Fruit fly (Drosophila melanogaster) whole organism, prepupa: ENCODE results near the gene Cog1.

Experiments
- Blimp-1 ChIP-seq: fragments of 200-800 bp; sonication (Bioruptor generic); optimal IDR thresholded peaks from 3 replicates; lab custom pipeline; 2017; ENCODE audit warnings: missing biosample characterization, missing genetic modification characterization, mild to moderate bottlenecking, moderate library complexity, missing genetic modification reagents
- CG6163 ChIP-seq: fragments of 200-800 bp; sonication (Bioruptor generic); IDR thresholded peaks from 3 replicates; pipeline ENCODE4 v1.3.6; 2022; ENCODE audit warnings: missing biosample characterization, missing genetic modification characterization
- CG6276 ChIP-seq: fragments of 200-800 bp; sonication (Bioruptor generic); optimal IDR thresholded peaks from 2 replicates; lab custom pipeline; 2017; ENCODE audit warnings: missing biosample characterization, mild to moderate bottlenecking, missing genetic modification characterization
- CG6854 ChIP-seq: fragments of 200-800 bp; sonication (Bioruptor generic); optimal IDR thresholded peaks from 2 replicates; lab custom pipeline; 2017; ENCODE audit warnings: missing biosample characterization, mild to moderate bottlenecking, missing genetic modification characterization
- CG8119 ChIP-seq: fragments of 200-800 bp; sonication (Bioruptor generic); IDR thresholded peaks from 3 replicates; pipeline ENCODE4 v1.3.6; 2022; ENCODE audit warnings: missing biosample characterization, missing genetic modification characterization
- Eip78C ChIP-seq: fragments of 200-800 bp; sonication (Bioruptor generic); peaks from one replicate; lab custom pipeline; 2016; ENCODE audit warnings: missing biosample characterization, missing genetic modification characterization
- Hr39 ChIP-seq: fragments of 200-800 bp; sonication (Bioruptor generic); optimal IDR thresholded peaks from 2 replicates; lab custom pipeline; 2016; ENCODE audit warnings: missing biosample characterization, missing genetic modification characterization
- Lpt ChIP-seq: fragments of 200-800 bp; sonication (Bioruptor generic); optimal IDR thresholded peaks from 3 replicates; lab custom pipeline; 2016; ENCODE audit warnings: missing biosample characterization, missing genetic modification characterization
- Smox ChIP-seq: fragments of 200-800 bp; sonication (Bioruptor generic); optimal IDR thresholded peaks from 3 replicates; lab custom pipeline; 2016; ENCODE audit warnings: missing biosample characterization, missing genetic modification characterization
- Sox102F ChIP-seq: fragments of 200-800 bp; sonication (Bioruptor generic); optimal IDR thresholded peaks from 2 replicates; lab custom pipeline; 2016; ENCODE audit warnings: missing biosample characterization, mild to moderate bottlenecking, missing genetic modification characterization
- acj6 ChIP-seq: fragments of 200-800 bp; sonication (Bioruptor generic); optimal IDR thresholded peaks from 3 replicates; lab custom pipeline; 2016; ENCODE audit warnings: missing biosample characterization, missing genetic modification characterization
- net ChIP-seq: fragments of 200-800 bp; sonication (Bioruptor generic); optimal IDR thresholded peaks from 3 replicates; lab custom pipeline; 2016; ENCODE audit warnings: missing biosample characterization, missing genetic modification characterization
- topi ChIP-seq: fragments of 200-800 bp; sonication (Bioruptor generic); optimal IDR thresholded peaks from 3 replicates; lab custom pipeline; 2016; ENCODE audit warnings: missing biosample characterization, missing genetic modification characterization

DNA sequence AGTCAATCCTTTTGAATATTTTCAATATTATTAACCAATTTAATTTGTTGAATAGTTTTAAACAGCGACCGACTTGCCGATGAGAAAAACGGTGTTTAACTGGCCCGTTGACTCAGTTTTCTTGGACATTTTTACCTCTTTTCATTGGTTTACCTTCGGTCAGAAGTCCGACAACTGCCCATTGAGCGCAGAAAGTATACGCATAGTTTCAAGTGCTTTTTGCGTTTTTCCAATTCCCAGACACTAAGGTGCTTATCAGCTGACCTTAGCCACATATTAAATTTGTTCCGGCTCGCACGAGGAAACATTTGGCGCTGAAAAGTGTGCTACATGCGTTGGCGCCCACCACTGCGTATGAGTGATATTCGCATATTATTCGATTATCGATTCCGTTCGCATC, 53.4 kb downstream of the Cog1 start, which contains the start of gene Cpn:
- TF ChIP-seq CG6854 (GFP tag; lab: Kevin White, UChicago) (no peak), Lpt (GFP tag; lab: Kevin White, UChicago) (no peak), CG8119 (no peak), topi (GFP tag; lab: Kevin White, UChicago) (no peak), Smox (GFP tag; lab: Kevin White, UChicago) (no peak), net (GFP tag; lab: Kevin White, UChicago) (no peak), Hr39 (GFP tag; lab: Kevin White, UChicago) (no peak), acj6 (GFP tag; lab: Kevin White, UChicago) (no peak), Sox102F (GFP tag; lab: Kevin White, UChicago) (no peak), CG6163 (GFP tag; lab: Robert Waterston, UW) (no peak), CG6276 (GFP tag; lab: Kevin White, UChicago) (no peak), Eip78C (GFP tag; lab: Kevin White, UChicago) (no peak), Blimp-1 (no peak)
